Fruit fly (Drosophila melanogaster): ENCODE data around the gene Muted.

Muted gene

dm6 chr3R:22368777-22369214 lies 6.4 kb downstream of the Muted start:
- TF ChIP-seq CG32264 (GFP tag; optimal IDR thresholded peaks at IDR 0.05) (no peak), Jra (GFP tag; optimal IDR thresholded peaks at IDR 0.05) (no peak), woc (GFP tag; optimal IDR thresholded peaks at IDR 0.05) (peak; percentile 74), sv (GFP tag; optimal IDR thresholded peaks at IDR 0.05) (peak; percentile 78), dmrt93B (GFP tag; optimal IDR thresholded peaks at IDR 0.05) (no peak), h (GFP tag; optimal IDR thresholded peaks at IDR 0.05) (peak; percentile 57), Abd-B (GFP tag; optimal IDR thresholded peaks at IDR 0.05) (no peak), psq (GFP tag; optimal IDR thresholded peaks at IDR 0.05) (peak; percentile 67), br (GFP tag; optimal IDR thresholded peaks at IDR 0.05) (peak; percentile 74), ey (GFP tag; optimal IDR thresholded peaks at IDR 0.05) (peak; percentile 60), jim (GFP tag; optimal IDR thresholded peaks at IDR 0.05) (no peak), GATAd (GFP tag; optimal IDR thresholded peaks at IDR 0.05) (no peak), pan (optimal IDR thresholded peaks at IDR 0.05) (no peak), Hr78 (GFP tag; optimal IDR thresholded peaks at IDR 0.05) (no peak), dsf (GFP tag; optimal IDR thresholded peaks at IDR 0.05; ENCODE audit: borderline replicate concordance) (no peak), brk (GFP tag; optimal IDR thresholded peaks at IDR 0.05) (no peak), CG9705 (GFP tag; optimal IDR thresholded peaks at IDR 0.05) (no peak), rgr (GFP tag; optimal IDR thresholded peaks at IDR 0.05) (peak; percentile 69), OdsH (GFP tag; optimal IDR thresholded peaks at IDR 0.05) (peak; percentile 69), N (GFP tag; optimal IDR thresholded peaks at IDR 0.05) (no peak), Rel (GFP tag; optimal IDR thresholded peaks at IDR 0.05) (no peak), Rel (tag; optimal IDR thresholded peaks at IDR 0.05) (no peak), Myc (optimal IDR thresholded peaks at IDR 0.05) (no peak), Hnf4 (GFP tag; optimal IDR thresholded peaks at IDR 0.05) (no peak), tai (GFP tag; optimal IDR thresholded peaks at IDR 0.05) (no peak), Dif (GFP tag; optimal IDR thresholded peaks at IDR 0.05; ENCODE audit: partially characterized antibody) (no peak), Mio (GFP tag; optimal IDR thresholded peaks at IDR 0.05) (no peak), lola (GFP tag; optimal IDR thresholded peaks at IDR 0.05) (no peak), Hr83 (GFP tag; optimal IDR thresholded peaks at IDR 0.05; ENCODE audit: poor library complexity, severe bottlenecking) (no peak), Sp1 (GFP tag; optimal IDR thresholded peaks at IDR 0.05) (peak; percentile 60), usp (GFP tag; optimal IDR thresholded peaks at IDR 0.05) (no peak), CrebA (GFP tag; optimal IDR thresholded peaks at IDR 0.05; ENCODE audit: borderline replicate concordance) (no peak), sage (GFP tag; optimal IDR thresholded peaks at IDR 0.05) (peak; percentile 30), fru (GFP tag; optimal IDR thresholded peaks at IDR 0.05) (peak; percentile 83), HLH106 (tag; optimal IDR thresholded peaks at IDR 0.05) (peak; percentile 48), dl (GFP tag; optimal IDR thresholded peaks at IDR 0.05; ENCODE audit: insufficient read depth in 1 of 2, partially characterized antibody in 2 of 2) (no peak), Vsx2 (GFP tag; optimal IDR thresholded peaks at IDR 0.05; ENCODE audit: partially characterized antibody) (no peak), Dfd (GFP tag; optimal IDR thresholded peaks at IDR 0.05) (no peak), foxo (GFP tag; optimal IDR thresholded peaks at IDR 0.05) (peak in 1 of 2 experiments; percentile 79)

DNA sequence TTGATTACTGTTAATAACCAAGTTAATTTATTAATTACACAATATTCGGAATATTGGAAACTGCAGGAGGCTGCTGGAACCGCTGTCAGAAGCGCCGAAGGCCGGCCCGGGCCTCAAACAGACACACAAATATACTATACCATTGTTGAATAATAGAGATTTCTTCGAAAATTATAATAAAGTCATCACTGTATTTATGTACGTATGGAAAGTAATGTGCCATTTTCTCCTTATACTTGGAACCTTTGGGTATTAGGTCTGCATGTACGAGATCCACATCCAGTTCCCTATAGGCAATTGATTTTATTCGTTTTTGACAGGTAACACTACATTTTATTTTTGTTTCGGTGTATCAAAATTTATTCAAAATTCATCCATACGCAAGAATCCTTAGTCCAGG lies 10.1 kb downstream of the Muted start, which contains the start of gene CG7069:
CG7069 (plus strand) TSS at position 301 of the 400 bp plus-strand sequence.
- TF ChIP-seq Hnf4 (GFP tag; optimal IDR thresholded peaks at IDR 0.05) (no peak), CG9705 (GFP tag; optimal IDR thresholded peaks at IDR 0.05) (no peak), sage (GFP tag; optimal IDR thresholded peaks at IDR 0.05) (no peak), usp (GFP tag; optimal IDR thresholded peaks at IDR 0.05) (no peak), Dfd (GFP tag; optimal IDR thresholded peaks at IDR 0.05) (no peak), woc (GFP tag; optimal IDR thresholded peaks at IDR 0.05) (no peak), sv (GFP tag; optimal IDR thresholded peaks at IDR 0.05) (no peak), ey (GFP tag; optimal IDR thresholded peaks at IDR 0.05) (no peak), N (GFP tag; optimal IDR thresholded peaks at IDR 0.05) (no peak), psq (GFP tag; optimal IDR thresholded peaks at IDR 0.05) (no peak), dsf (GFP tag; optimal IDR thresholded peaks at IDR 0.05; ENCODE audit: borderline replicate concordance) (no peak), GATAd (GFP tag; optimal IDR thresholded peaks at IDR 0.05) (no peak), foxo (GFP tag; optimal IDR thresholded peaks at IDR 0.05) (no peak), lola (GFP tag; optimal IDR thresholded peaks at IDR 0.05) (no peak), rgr (GFP tag; optimal IDR thresholded peaks at IDR 0.05) (no peak), CG32264 (GFP tag; optimal IDR thresholded peaks at IDR 0.05) (no peak), Dif (GFP tag; optimal IDR thresholded peaks at IDR 0.05; ENCODE audit: partially characterized antibody) (no peak), br (GFP tag; optimal IDR thresholded peaks at IDR 0.05) (no peak), Rel (GFP tag; optimal IDR thresholded peaks at IDR 0.05) (no peak), Rel (tag; optimal IDR thresholded peaks at IDR 0.05) (no peak)
